Worm (Caenorhabditis elegans): ENCODE data around the gene nep-24.
"Not testable (repeated sequence)": the region's sequence is repeated elsewhere in the genome, so short reads cannot be mapped to it uniquely, and the experiment has no call there.

ce11 chrIV:16895288-16895687, 28.9 kb upstream of the nep-24 start, which contains the start of gene T06A10.2:
- TF ChIP-seq ceh-82, tbx-2, mdl-1, skn-1, ceh-28, nhr-25, elt-1, ztf-11, snpc-4, ZK546.5, nhr-12, lin-15B (tag; optimal IDR thresholded peaks at IDR 0.05): not testable (repeated sequence)
